Worm (Caenorhabditis elegans): Measurements from ENCODE around the gene str-27.

DNA sequence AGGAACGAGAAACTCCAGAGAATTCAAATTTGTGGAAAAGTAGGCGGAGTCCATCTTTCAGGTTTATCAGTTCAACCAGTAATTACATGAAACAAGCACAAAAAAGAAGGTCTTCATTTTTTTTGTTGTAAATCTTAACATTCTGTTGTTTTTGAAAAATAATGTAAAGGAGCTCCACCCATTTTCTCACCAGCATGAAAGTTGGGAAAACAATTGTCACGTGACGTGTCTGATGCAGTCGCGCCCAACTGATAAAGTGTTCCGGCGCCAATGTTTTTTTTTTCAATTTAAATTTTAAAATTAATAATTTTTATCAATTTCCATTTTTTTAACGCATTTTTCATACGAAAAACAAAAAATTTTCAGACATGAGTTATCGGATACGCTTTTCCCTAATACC is 33.5 kb upstream of the str-27 start, which contains the start of gene F57A10.4:
- TF ChIP-seq elt-1 (tag; optimal IDR thresholded peaks at IDR 0.05; ENCODE audit: borderline replicate concordance, insufficient read depth) (no peak), nhr-12 (tag; optimal IDR thresholded peaks at IDR 0.05) (no peak), snpc-4 (tag; optimal IDR thresholded peaks at IDR 0.05) (no peak), lsy-2 (tag; optimal IDR thresholded peaks at IDR 0.05) (no peak), ces-1 (GFP tag; optimal IDR thresholded peaks at IDR 0.05) (no peak), ztf-11 (tag; optimal IDR thresholded peaks at IDR 0.05) (no peak), nhr-237 (tag; optimal IDR thresholded peaks at IDR 0.05) (no peak), nhr-76 (tag; optimal IDR thresholded peaks at IDR 0.05) (no peak), lin-13 (tag; optimal IDR thresholded peaks at IDR 0.05) (no peak), blmp-1 (tag; optimal IDR thresholded peaks at IDR 0.05) (no peak), mep-1 (tag; optimal IDR thresholded peaks at IDR 0.05) (no peak)

All from whole organism, mixed stage, embryonic.